Fruit fly (Drosophila melanogaster) S2 (cell line): ENCODE results near the gene CG34453.

Experiments
- CG8478 ChIP-seq: fragments of >200 bp; optimal IDR thresholded peaks from 2 replicates; lab custom pipeline; 2018
- CTCF ChIP-seq, 2 experiments: fragments of >200 bp; optimal IDR thresholded peaks; 2 replicates each; lab custom pipeline; 2018

CG34453 gene

dm6 chr3L:262724-263177 is 29.6 kb upstream of the CG34453 start:
- TF ChIP-seq CG8478 (lab: Kevin White, UChicago) (no peak), CTCF (optimal IDR thresholded peaks at IDR 0.05; lab: Kevin White, UChicago) (no peak)

DNA sequence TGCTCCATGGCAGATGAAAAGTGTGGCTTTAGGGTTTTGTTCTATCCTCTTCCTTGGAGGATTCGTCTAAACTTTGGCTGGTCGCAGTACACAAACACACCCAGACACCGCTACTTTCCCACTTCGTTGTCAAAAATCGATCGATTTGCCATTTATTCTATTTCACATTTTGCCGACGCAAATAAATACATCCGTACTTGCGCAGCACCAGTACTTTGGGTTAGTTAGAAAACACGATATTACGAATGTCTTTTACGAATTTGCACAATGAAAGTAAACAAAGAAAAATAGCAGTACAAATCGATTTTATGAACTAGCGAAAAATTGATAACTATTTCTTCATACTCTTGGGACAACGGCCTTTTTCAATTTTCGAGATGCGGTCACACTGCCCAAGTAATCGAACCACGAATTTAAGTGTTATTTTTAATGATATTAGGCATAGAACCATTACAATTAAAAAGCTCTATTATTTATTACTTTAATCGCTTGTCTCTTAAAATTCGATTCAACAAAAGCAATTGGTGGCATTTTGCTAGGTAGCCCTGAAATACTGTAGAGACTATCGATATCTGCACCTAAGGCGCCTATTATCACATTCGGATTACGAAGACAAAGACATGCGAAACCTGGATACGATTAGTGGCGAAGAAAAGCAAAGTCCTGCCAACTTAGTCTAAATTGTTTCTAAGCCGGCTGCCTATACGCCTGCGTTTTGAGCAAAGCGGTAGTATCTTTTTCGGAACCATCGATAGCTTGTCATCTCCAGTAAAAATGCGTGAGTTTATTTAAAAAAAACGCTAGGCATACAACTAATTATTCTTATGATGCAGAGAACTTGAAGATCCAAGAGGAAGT is 24.7 kb upstream of the CG34453 start, which contains the start of the genes DIP2 and wac:
Gene DIP2, minus strand, starts transcription at position 337 of the 858 bp plus-strand sequence.
Gene wac, plus strand, starts transcription at position 559 of the 858 bp plus-strand sequence.
- TF ChIP-seq CTCF (optimal IDR thresholded peaks at IDR 0.05; lab: Kevin White, UChicago) (peak in 1 of 2 experiments; percentile 57), CG8478 (lab: Kevin White, UChicago) (no peak)

dm6 chr3L:248226-248758 is 15.1 kb upstream of the CG34453 start:
- peak in 1 of 2 experiments; percentile 18 for TF ChIP-seq CTCF (optimal IDR thresholded peaks at IDR 0.05; lab: Kevin White, UChicago)
- TF ChIP-seq CG8478 (lab: Kevin White, UChicago): no peak

DNA sequence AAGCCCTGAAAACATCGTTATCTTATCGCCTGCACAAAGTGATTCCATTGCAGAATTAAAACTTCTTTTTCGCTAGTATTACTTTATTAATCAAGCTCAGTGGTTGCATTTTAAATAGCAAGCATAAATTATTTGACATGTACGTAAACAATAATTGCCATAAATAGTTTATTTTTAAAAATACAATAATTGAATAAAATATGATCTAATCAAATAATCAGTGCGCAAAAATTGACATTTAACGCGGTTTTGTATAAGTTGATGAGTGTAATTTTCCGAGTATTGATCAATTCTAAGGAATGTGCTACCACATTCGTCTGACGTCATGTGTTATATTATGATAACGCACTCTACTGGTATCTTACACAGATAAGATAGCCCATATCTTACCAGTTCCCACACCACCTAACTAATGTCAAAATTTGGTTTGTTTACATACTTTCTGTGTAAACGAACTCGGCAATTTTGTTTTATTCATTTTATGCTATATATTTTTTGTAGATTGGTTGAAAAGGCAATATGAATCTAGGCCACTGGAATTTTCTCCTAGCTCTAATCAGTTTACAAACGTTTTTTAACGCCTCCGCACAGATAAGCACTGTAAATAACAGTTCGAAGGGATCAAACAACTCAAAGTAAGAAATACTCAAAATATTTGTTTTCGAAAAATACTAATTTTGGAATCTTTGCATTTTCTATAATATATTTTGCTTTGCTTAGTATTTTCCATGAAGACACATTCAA is 14.5 kb upstream of the CG34453 start, which contains the start of gene mthl14:
Gene mthl14, plus strand, starts transcription at position 10 of the 744 bp plus-strand sequence.
- no peak for TF ChIP-seq CG8478 (lab: Kevin White, UChicago)

dm6 chr3L:246644-247199 is 13.6 kb upstream of the CG34453 start:
- TF ChIP-seq CTCF (optimal IDR thresholded peaks at IDR 0.05; lab: Kevin White, UChicago) (peak; percentile 96 to 97), CG8478 (lab: Kevin White, UChicago) (no peak)

dm6 chr3L:234337-234736 is 1.2 kb upstream of the CG34453 start:
- TF ChIP-seq CG8478 (lab: Kevin White, UChicago): no peak
- TF ChIP-seq CTCF (optimal IDR thresholded peaks at IDR 0.05; lab: Kevin White, UChicago): no peak

- TF ChIP-seq CG8478 (lab: Kevin White, UChicago) (no peak), CTCF (optimal IDR thresholded peaks at IDR 0.05; lab: Kevin White, UChicago) (no peak)
Measured at dm6 chr3L:232267-232666, 884 bp downstream of the CG34453 start, which contains the start of gene CG34454. Gene CG34454, minus strand, starts transcription at chr3L:232350.

DNA sequence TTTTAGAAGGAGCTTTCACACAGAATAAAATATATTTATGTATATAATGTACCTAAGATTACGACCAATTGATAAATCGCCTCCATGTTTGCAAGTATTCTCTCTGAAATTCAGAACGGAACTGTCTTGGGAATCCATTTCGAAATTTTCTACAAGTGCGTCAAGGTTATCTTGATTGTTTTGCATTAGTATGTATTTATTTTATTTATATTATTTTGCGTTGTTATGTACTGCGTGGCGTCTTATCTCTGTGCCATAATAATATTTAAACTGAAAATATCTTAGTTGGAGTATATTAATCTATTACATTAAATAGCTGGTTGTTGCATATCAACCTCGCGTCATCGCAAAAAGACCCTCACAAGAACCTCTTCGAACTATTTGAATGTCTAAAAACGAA is 1.6 kb downstream of the CG34453 start, which contains the start of gene CG42846:
Gene CG42846, minus strand, starts transcription at position 101 of the 400 bp plus-strand sequence.
- TF ChIP-seq CG8478 (lab: Kevin White, UChicago): no peak
- no peak for TF ChIP-seq CTCF (optimal IDR thresholded peaks at IDR 0.05; lab: Kevin White, UChicago)

dm6 chr3L:225120-225519 is 8.0 kb downstream of the CG34453 start:
- TF ChIP-seq CG8478 (lab: Kevin White, UChicago): no peak
- no peak for TF ChIP-seq CTCF (optimal IDR thresholded peaks at IDR 0.05; lab: Kevin White, UChicago)

DNA sequence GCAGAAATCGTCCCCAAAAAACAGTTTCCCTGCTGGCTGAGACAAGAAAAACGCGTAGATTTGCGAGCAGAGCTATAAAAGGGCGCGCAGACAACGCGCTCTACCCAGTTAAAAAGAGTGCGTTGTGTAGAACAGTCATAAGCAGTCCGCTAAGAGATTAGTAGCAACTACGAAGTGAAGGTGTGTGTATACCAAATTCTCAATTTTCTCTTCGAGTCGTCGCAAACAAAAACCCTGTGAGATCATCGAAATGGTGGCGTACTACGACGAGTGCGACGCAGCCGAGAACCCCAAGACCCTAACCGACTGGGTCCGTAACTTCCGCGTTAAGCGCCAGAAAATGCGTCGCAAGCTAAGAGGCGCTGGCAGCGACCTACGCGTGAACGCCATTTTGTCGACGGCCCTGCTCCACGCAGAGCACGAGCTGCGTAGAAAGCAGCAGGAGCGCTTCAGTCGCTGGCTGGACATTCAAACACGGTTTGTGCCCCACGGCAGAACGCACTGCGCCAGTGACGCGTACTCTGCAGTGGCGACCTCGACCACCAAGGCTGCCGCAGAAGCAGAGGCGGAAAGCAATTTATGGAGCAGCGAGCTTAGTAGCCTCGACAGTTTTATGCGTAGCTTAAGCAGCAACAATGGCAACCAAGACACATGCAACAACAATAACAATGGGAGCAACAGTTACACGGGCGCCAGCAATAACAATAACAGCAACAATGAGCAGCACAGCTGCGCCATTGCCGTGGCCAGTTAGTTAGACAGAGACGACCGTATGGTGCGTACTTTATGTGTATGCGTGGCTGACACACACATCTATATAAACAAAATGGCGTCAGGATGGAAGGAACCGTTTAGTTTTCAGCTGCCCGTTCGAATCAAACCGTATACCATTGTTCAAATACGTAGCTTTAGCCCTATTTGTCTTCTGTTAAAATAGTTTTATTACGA is 8.9 kb downstream of the CG34453 start:
- no peak for TF ChIP-seq CG8478 (lab: Kevin White, UChicago)
- TF ChIP-seq CTCF (optimal IDR thresholded peaks at IDR 0.05; lab: Kevin White, UChicago): no peak

DNA sequence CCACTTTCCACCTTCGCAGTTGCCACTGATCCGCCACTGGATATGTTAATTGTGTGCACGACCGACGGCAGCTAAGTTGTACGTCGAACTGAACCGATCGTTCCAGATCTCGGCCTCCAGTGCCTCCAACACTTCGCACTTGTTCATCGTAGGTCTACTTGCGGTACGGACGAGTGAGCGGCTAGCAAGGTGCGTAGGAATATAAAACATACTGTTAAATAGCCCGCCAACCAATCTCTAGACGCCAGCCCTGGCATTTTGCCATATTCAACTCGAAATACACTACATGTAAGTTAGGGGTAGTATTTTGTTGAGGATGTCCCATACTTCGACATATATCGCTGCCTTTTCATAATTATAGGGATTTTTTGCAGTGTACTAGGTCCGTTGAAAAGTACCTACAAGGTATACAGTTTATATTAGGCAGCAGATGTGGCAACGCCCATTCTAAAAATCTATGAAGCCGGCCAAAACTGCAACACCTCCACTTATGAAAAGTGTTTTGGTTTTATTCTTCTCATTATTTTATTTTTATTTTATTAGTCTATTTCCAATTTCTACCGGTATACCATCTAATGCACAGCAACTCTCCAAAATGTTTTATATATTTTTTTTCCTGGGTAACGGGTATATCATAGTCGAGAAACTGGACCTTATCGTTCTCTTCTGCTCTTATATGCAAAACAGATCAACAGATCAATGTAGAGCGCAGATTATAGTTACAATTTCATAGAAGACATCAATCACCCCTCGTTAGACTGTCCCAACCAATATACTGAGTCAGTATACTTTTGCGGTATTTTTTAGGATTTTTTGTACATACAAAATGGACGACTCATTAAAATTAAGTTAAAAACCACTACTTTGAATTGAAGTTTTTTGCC is 9.9 kb downstream of the CG34453 start, which contains the start of the genes pyx and CG33229:
Gene pyx, minus strand, starts transcription at position 51 of the 884 bp plus-strand sequence.
Gene CG33229, plus strand, starts transcription at position 834 of the 884 bp plus-strand sequence.
- TF ChIP-seq CTCF (optimal IDR thresholded peaks at IDR 0.05; lab: Kevin White, UChicago): no peak
- TF ChIP-seq CG8478 (lab: Kevin White, UChicago): no peak

DNA sequence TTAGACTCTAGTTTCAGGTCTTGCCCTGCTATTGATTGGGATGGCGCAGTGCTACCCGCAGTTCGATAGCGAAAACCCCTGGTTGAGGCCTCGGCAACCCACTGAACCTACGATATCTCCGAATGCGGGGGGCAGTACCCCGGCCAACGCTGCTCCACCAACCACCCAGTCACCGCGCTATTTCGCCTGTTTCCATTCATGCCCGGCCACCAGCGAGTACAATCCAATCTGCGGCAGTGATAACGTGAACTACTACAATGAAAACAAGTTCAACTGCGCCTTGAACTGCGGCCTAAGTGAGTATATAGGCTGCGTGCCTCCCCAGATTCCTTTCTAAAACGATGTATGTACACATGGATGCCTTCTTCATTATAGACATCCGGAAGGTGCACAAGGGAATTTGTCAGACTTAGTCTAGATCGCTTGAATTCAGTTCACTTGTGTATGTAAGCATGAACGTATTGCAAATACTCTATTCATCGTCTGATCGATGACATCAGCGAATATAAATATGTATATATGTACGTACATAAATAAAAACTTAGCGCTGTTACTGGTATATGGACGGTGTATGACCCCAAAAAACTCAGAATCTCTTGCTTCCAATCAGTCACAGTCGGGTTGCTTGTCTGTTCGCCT is 15.6 kb downstream of the CG34453 start, which contains the start of gene CG13877:
Gene CG13877, plus strand, starts transcription at position 589 of the 639 bp plus-strand sequence.
- TF ChIP-seq CTCF (optimal IDR thresholded peaks at IDR 0.05; lab: Kevin White, UChicago) (no peak), CG8478 (lab: Kevin White, UChicago) (no peak)
